Worm (Caenorhabditis elegans) whole organism, L3 larva: Measurements from ENCODE around the gene K11E4.1.

Source experiments
- R02D3.7 ChIP-seq: fragments of 150-350 bp; optimal IDR thresholded peaks from 2 replicates; lab custom pipeline; 2014; ENCODE audit warnings: missing biosample characterization, missing genetic modification characterization
- ZK546.5 ChIP-seq: sonication (generic microtip); optimal IDR thresholded peaks from 2 replicates; lab custom pipeline; 2017; ENCODE audit warnings: missing biosample characterization, missing genetic modification characterization
- aly-2 ChIP-seq: fragments of 150-350 bp; optimal IDR thresholded peaks from 2 replicates; lab custom pipeline; 2014; ENCODE audit warnings: missing biosample characterization, missing genetic modification characterization
- ceh-16 ChIP-seq: sonication (generic microtip); optimal IDR thresholded peaks from 2 replicates; lab custom pipeline; 2017; ENCODE audit warnings: missing biosample characterization, missing genetic modification characterization
- ceh-28 ChIP-seq: fragments of 150-350 bp; optimal IDR thresholded peaks from 2 replicates; lab custom pipeline; 2014; ENCODE audit warnings: missing biosample characterization, missing genetic modification reagents, missing genetic modification characterization
- ceh-9 ChIP-seq: sonication (generic microtip); optimal IDR thresholded peaks from 2 replicates; lab custom pipeline; 2018; ENCODE audit warnings: missing biosample characterization, missing genetic modification characterization
- daf-12 ChIP-seq: fragments of 150-350 bp; optimal IDR thresholded peaks from 2 replicates; lab custom pipeline; 2014; ENCODE audit warnings: missing biosample characterization, missing genetic modification reagents, missing genetic modification characterization
- egl-27 ChIP-seq: sonication (generic microtip); optimal IDR thresholded peaks from 4 replicates; lab custom pipeline; 2017; ENCODE audit warnings: missing biosample characterization, missing genetic modification reagents, missing genetic modification characterization
- elt-1 ChIP-seq: fragments of 150-350 bp; optimal IDR thresholded peaks from 2 replicates; lab custom pipeline; 2014; ENCODE audit warnings: missing biosample characterization, missing genetic modification characterization
- elt-2 ChIP-seq: sonication (generic microtip); optimal IDR thresholded peaks from 2 replicates; lab custom pipeline; 2016; ENCODE audit warnings: missing genetic modification reagents, mild to moderate bottlenecking, missing genetic modification characterization, missing compliant biosample characterization
- elt-3 ChIP-seq, 3 experiments: fragments of 150-350 bp in 1 of 3; sonication (generic microtip) in 2 of 3; optimal IDR thresholded peaks; 2 replicates in 2 of 3; 4 replicates in 1 of 3; lab custom pipeline; 2014 to 2017; ENCODE audit warnings: missing biosample characterization in 3 of 3, missing genetic modification characterization in 3 of 3
- eor-1 ChIP-seq, 2 experiments: fragments of 150-350 bp; optimal IDR thresholded peaks; 2 replicates each; lab custom pipeline; 2014 to 2018; ENCODE audit warnings: missing biosample characterization in 2 of 2, missing genetic modification characterization in 2 of 2
- fkh-10 ChIP-seq: sonication (generic microtip); optimal IDR thresholded peaks from 2 replicates; lab custom pipeline; 2017; ENCODE audit warnings: missing biosample characterization, missing genetic modification reagents, missing genetic modification characterization
- fkh-2 ChIP-seq: fragments of 150-350 bp; optimal IDR thresholded peaks from 2 replicates; lab custom pipeline; 2014; ENCODE audit warnings: missing biosample characterization, missing genetic modification reagents, missing genetic modification characterization
- fos-1 ChIP-seq: fragments of 150-350 bp; optimal IDR thresholded peaks from 2 replicates; lab custom pipeline; 2014; ENCODE audit warnings: missing biosample characterization, missing genetic modification characterization
- hmg-11 ChIP-seq: sonication (generic microtip); optimal IDR thresholded peaks from 2 replicates; lab custom pipeline; 2016; ENCODE audit warnings: missing genetic modification characterization, missing compliant biosample characterization
- jun-1 ChIP-seq: fragments of 150-350 bp; optimal IDR thresholded peaks from 2 replicates; lab custom pipeline; 2014; ENCODE audit warnings: missing biosample characterization, missing genetic modification reagents, missing genetic modification characterization
- lin-15B ChIP-seq: fragments of 150-350 bp; optimal IDR thresholded peaks from 2 replicates; lab custom pipeline; 2014; ENCODE audit warnings: missing biosample characterization, missing genetic modification characterization
- lin-39 ChIP-seq: fragments of 150-350 bp; optimal IDR thresholded peaks from 2 replicates; lab custom pipeline; 2018; ENCODE audit warnings: missing biosample characterization, missing genetic modification reagents, missing genetic modification characterization
- lsy-12 ChIP-seq: sonication (generic microtip); optimal IDR thresholded peaks from 2 replicates; lab custom pipeline; 2016; ENCODE audit warnings: mild to moderate bottlenecking, missing genetic modification characterization, missing compliant biosample characterization
- mdl-1 ChIP-seq: fragments of 150-350 bp; optimal IDR thresholded peaks from 2 replicates; lab custom pipeline; 2014; ENCODE audit warnings: missing biosample characterization, missing genetic modification characterization
- mml-1 ChIP-seq: fragments of 150-350 bp; sonication (generic microtip); optimal IDR thresholded peaks from 3 replicates; lab custom pipeline; 2014; ENCODE audit warnings: missing biosample characterization, missing genetic modification characterization
- nfya-1 ChIP-seq: sonication (generic microtip); optimal IDR thresholded peaks from 2 replicates; lab custom pipeline; 2017; ENCODE audit warnings: missing genetic modification characterization, mild to moderate bottlenecking, missing compliant biosample characterization, antibody characterized with exemption, moderate library complexity; ENCODE audit not compliant: insufficient read depth
- nhr-11 ChIP-seq: fragments of 150-350 bp; optimal IDR thresholded peaks from 2 replicates; lab custom pipeline; 2014; ENCODE audit warnings: missing biosample characterization, missing genetic modification characterization
- nhr-12 ChIP-seq: fragments of 150-350 bp; optimal IDR thresholded peaks from 2 replicates; lab custom pipeline; 2014; ENCODE audit warnings: missing biosample characterization, missing genetic modification characterization
- nhr-23 ChIP-seq: fragments of 150-350 bp; optimal IDR thresholded peaks from 2 replicates; lab custom pipeline; 2014; ENCODE audit warnings: missing biosample characterization, missing genetic modification reagents, missing genetic modification characterization
- nhr-25 ChIP-seq: sonication (generic microtip); optimal IDR thresholded peaks from 2 replicates; lab custom pipeline; 2017; ENCODE audit warnings: missing biosample characterization, missing genetic modification characterization
- nhr-28 ChIP-seq: fragments of 150-350 bp; optimal IDR thresholded peaks from 2 replicates; lab custom pipeline; 2014; ENCODE audit warnings: missing biosample characterization, missing genetic modification characterization
- nhr-43 ChIP-seq: sonication (generic microtip); optimal IDR thresholded peaks from 2 replicates; lab custom pipeline; 2016; ENCODE audit warnings: mild to moderate bottlenecking, missing genetic modification characterization, missing compliant biosample characterization; ENCODE audit not compliant: poor library complexity, severe bottlenecking
- nhr-67 ChIP-seq: fragments of 150-350 bp; optimal IDR thresholded peaks from 2 replicates; lab custom pipeline; 2014; ENCODE audit warnings: missing biosample characterization, missing genetic modification characterization
- nhr-77 ChIP-seq: fragments of 150-350 bp; optimal IDR thresholded peaks from 2 replicates; lab custom pipeline; 2014; ENCODE audit warnings: missing biosample characterization, missing genetic modification characterization
- pha-4 ChIP-seq: fragments of 150-350 bp; optimal IDR thresholded peaks from 2 replicates; lab custom pipeline; 2014; ENCODE audit warnings: missing biosample characterization, missing genetic modification reagents, missing genetic modification characterization
- pqm-1 ChIP-seq: fragments of 150-350 bp; optimal IDR thresholded peaks from 2 replicates; lab custom pipeline; 2017; ENCODE audit warnings: missing biosample characterization, missing genetic modification characterization, inconsistent platforms
- sea-2 ChIP-seq: fragments of 150-350 bp; sonication (generic microtip); optimal IDR thresholded peaks from 4 replicates; lab custom pipeline; 2014; ENCODE audit warnings: missing biosample characterization, missing genetic modification reagents, missing genetic modification characterization
- skn-1 ChIP-seq: fragments of 150-350 bp; optimal IDR thresholded peaks from 2 replicates; lab custom pipeline; 2014; ENCODE audit warnings: missing biosample characterization, missing genetic modification characterization
- snpc-4 ChIP-seq: fragments of 150-350 bp; optimal IDR thresholded peaks from 2 replicates; lab custom pipeline; 2014; ENCODE audit warnings: missing biosample characterization, missing genetic modification characterization
- unc-39 ChIP-seq: sonication (generic microtip); optimal IDR thresholded peaks from 4 replicates; lab custom pipeline; 2017; ENCODE audit warnings: missing biosample characterization, missing genetic modification characterization
- unc-62 ChIP-seq: fragments of 150-350 bp; sonication (generic microtip); optimal IDR thresholded peaks from 4 replicates; lab custom pipeline; 2014; ENCODE audit warnings: missing biosample characterization, missing genetic modification reagents, missing genetic modification characterization
- zag-1 ChIP-seq: fragments of 150-350 bp; optimal IDR thresholded peaks from 2 replicates; lab custom pipeline; 2014; ENCODE audit warnings: missing biosample characterization, missing genetic modification characterization
- ztf-11 ChIP-seq: fragments of 150-350 bp; optimal IDR thresholded peaks from 2 replicates; lab custom pipeline; 2014; ENCODE audit warnings: missing biosample characterization, missing genetic modification characterization
- ztf-4 ChIP-seq: fragments of 150-350 bp; optimal IDR thresholded peaks from 2 replicates; lab custom pipeline; 2014; ENCODE audit warnings: missing biosample characterization, missing genetic modification characterization

Gene K11E4.1

DNA sequence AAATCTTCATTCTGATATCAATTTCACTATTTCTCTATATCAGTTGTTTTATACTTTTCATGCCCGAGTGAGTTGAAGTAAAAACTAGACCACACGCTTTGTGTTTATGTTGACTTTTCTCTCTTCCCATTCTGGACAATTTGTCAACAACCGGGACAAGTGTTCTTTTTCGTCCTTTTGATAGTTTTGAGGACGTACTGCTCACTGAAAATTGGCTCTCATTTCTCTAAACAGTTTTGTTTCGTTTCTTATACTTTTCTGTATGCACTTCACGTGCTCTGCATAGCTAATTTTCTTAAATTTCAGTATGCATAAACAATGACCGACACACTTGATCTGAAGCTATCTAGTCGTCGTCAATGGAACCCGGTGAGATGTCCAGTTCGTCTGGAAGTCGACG lies 26.3 kb upstream of the K11E4.1 start, which contains the start of gene adm-2:
Gene adm-2, plus strand, starts transcription at position 301 of the 400 bp plus-strand sequence.
- TF ChIP-seq jun-1 (tag; lab: Kevin White, UChicago): no peak
- peak; percentile 85 for TF ChIP-seq pha-4 (tag; lab: Kevin White, UChicago)

DNA sequence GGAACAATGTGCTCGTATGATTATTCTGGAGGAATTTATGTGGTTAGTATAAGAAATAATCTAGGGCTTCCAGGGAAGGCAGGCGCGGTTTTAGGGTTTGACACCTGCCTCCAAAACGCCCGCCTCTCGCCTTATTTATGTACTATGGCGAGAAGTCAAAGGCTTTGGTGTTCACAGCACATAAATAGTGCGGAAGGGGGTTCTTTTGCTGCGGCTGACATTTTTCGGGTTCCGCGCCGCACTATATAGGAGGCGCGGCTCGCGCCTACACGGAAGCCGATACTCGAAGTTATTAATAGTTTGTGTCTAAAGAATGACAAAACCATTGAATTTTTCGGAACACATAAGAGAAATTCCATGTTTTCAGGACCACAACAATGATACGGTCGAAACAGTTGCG lies 23.6 kb upstream of the K11E4.1 start:
- TF ChIP-seq snpc-4 (tag; lab: Kevin White, UChicago) (peak; percentile 60), ceh-9 (tag; lab: Kevin White, UChicago) (no peak)

- no peak for TF ChIP-seq lsy-12 (tag; lab: Kevin White, UChicago)
- no peak for TF ChIP-seq fos-1
- no peak for TF ChIP-seq nhr-67
- TF ChIP-seq nhr-77 (tag; lab: Kevin White, UChicago): no peak
- no peak for TF ChIP-seq mdl-1 (tag; lab: Kevin White, UChicago)
- no peak for TF ChIP-seq pqm-1
- no peak for TF ChIP-seq daf-12
- no peak for TF ChIP-seq egl-27 (tag; lab: Kevin White, UChicago)
- TF ChIP-seq jun-1 (tag; lab: Kevin White, UChicago): no peak
- no peak for TF ChIP-seq skn-1
- TF ChIP-seq nfya-1: no peak
- no peak for TF ChIP-seq elt-3 (tag; optimal IDR thresholded peaks at IDR 0.05; lab: Kevin White, UChicago)
- TF ChIP-seq fkh-2 (tag; lab: Kevin White, UChicago): no peak
- no peak for TF ChIP-seq hmg-11 (tag; lab: Kevin White, UChicago)
- no peak for TF ChIP-seq eor-1 (tag; optimal IDR thresholded peaks at IDR 0.05; lab: Kevin White, UChicago)
- no peak for TF ChIP-seq nhr-11 (tag; lab: Kevin White, UChicago)
- no peak for TF ChIP-seq ceh-16
- TF ChIP-seq ztf-11: no peak
Observed at ce11 chrX:13696152-13696551, 17.8 kb upstream of the K11E4.1 start.

DNA sequence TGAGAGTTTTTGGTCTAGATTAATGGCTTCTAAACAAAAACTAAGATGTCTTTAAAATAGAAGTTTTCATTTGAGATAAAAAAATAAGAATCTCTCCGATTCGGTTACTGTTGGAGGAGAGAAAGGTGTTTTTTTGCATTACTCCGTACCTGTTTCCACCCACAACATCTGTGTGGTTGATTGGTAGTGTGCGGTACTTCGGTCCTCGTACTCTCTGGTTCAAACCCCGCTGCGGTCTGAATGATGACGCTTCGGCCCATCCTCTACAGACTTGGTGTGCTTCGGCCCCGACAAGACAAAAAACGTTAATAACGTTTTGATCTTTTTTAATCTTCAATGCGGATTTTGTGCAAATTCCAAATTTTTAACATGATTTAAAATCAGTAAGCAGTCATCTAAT lies 16.4 kb upstream of the K11E4.1 start:
- no peak for TF ChIP-seq jun-1 (tag; lab: Kevin White, UChicago)
- no peak for TF ChIP-seq ztf-11

- TF ChIP-seq nhr-11 (tag; lab: Kevin White, UChicago) (peak; percentile 100), egl-27 (tag; lab: Kevin White, UChicago) (peak; percentile 97), elt-2 (tag; lab: Kevin White, UChicago) (peak; percentile 89), zag-1 (tag; lab: Kevin White, UChicago) (peak; percentile 96), nhr-23 (peak; percentile 99), daf-12 (peak; percentile 95), ZK546.5 (tag; lab: Kevin White, UChicago) (peak; percentile 69), ztf-4 (tag; lab: Kevin White, UChicago) (peak; percentile 85), nhr-67 (peak; percentile 18), nhr-12 (peak; percentile 53), unc-62 (GFP tag; lab: Kevin White, UChicago) (peak; percentile 96), unc-39 (peak; percentile 74), nfya-1 (peak; percentile 97), aly-2 (tag; lab: Kevin White, UChicago) (peak; percentile 97), nhr-28 (tag; lab: Kevin White, UChicago) (peak; percentile 85), pqm-1 (peak; percentile 89), pha-4 (tag; lab: Kevin White, UChicago) (peak; percentile 98), nhr-25 (tag; lab: Kevin White, UChicago) (peak; percentile 99), ztf-11 (peak; percentile 69), ceh-16 (peak; percentile 81), fkh-10 (GFP tag; lab: Kevin White, UChicago) (peak; percentile 99), fos-1 (peak; percentile 93), lin-15B (peak; percentile 54), snpc-4 (tag; lab: Kevin White, UChicago) (peak; percentile 96), R02D3.7 (tag; lab: Kevin White, UChicago) (peak; percentile 95), fkh-2 (tag; lab: Kevin White, UChicago) (peak; percentile 96), elt-3 (tag; optimal IDR thresholded peaks at IDR 0.05; lab: Kevin White, UChicago) (peak; percentile 85 to 99 (median 94)), nhr-43 (tag; lab: Kevin White, UChicago) (peak; percentile 99), eor-1 (tag; optimal IDR thresholded peaks at IDR 0.05; lab: Kevin White, UChicago) (peak in 1 of 2 experiments; percentile 83), mdl-1 (tag; lab: Kevin White, UChicago) (peak; percentile 82), hmg-11 (tag; lab: Kevin White, UChicago) (peak; percentile 100), lsy-12 (tag; lab: Kevin White, UChicago) (peak; percentile 98), ceh-28 (tag; lab: Kevin White, UChicago) (peak; percentile 99), sea-2 (GFP tag; lab: Kevin White, UChicago) (no peak), elt-1 (tag; lab: Kevin White, UChicago) (peak; percentile 88), jun-1 (tag; lab: Kevin White, UChicago) (peak; percentile 100), ceh-9 (tag; lab: Kevin White, UChicago) (peak; percentile 92), mml-1 (no peak), lin-39 (tag; lab: Kevin White, UChicago) (peak; percentile 100)
Observed at ce11 chrX:13700642-13701233, 13.2 kb upstream of the K11E4.1 start.
